Fruit fly (Drosophila melanogaster): Measurements from ENCODE around the gene Cap-D3.

- TF ChIP-seq pan (optimal IDR thresholded peaks at IDR 0.05) (no peak), CG8478 (optimal IDR thresholded peaks at IDR 0.05) (no peak)
Observed at dm6 chr2L:5536658-5537057, 11.0 kb downstream of the Cap-D3 start, which contains the start of gene tomb.

Measured in whole organism.